Worm (Caenorhabditis elegans) whole organism, midembryonic: Measurements from ENCODE around the gene cdc-14.

Experiments used
- T22C8.4 ChIP-seq: fragments of 200-800 bp; sonication (Bioruptor generic); IDR thresholded peaks from 2 replicates; pipeline ENCODE4 v1.3.6; 2022; ENCODE audit warnings: missing genetic modification characterization, missing compliant biosample characterization
- cog-1 ChIP-seq: sonication (generic microtip); optimal IDR thresholded peaks from 2 replicates; lab custom pipeline; 2016; ENCODE audit warnings: missing genetic modification characterization, missing compliant biosample characterization
- flt-1 ChIP-seq: fragments of 200-800 bp; sonication (Bioruptor generic); IDR thresholded peaks from 2 replicates; pipeline ENCODE4 v1.3.6; 2022; ENCODE audit warnings: missing genetic modification characterization, missing compliant biosample characterization
- med-1 ChIP-seq: sonication (generic microtip); optimal IDR thresholded peaks from 2 replicates; lab custom pipeline; 2017; ENCODE audit warnings: missing genetic modification characterization, mild to moderate bottlenecking, missing compliant biosample characterization, antibody characterized with exemption, missing genetic modification reagents; ENCODE audit not compliant: insufficient read depth

DNA sequence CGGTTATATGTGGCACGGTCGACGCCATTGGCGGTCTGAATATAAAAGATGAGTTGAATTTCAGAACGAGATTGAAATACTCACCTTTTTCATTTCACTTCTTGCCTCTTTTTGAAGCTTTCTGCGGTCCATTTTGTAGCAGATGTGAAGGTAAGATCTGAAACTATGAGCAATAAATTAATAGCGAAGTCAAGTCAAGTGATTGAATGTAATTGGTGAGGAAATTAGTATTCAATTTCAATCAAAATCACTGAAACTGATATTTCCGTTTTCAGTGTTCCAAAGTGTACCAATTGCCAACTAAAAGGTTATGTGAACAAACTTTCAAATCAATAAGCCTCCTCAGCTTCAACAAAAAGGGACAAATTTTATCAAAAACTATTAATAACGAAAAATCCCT is 51.5 kb downstream of the cdc-14 start, which contains the start of gene C17C3.24:
- TF ChIP-seq flt-1 (GFP tag; lab: Robert Waterston, UW), result no peak
- no peak for TF ChIP-seq med-1
- TF ChIP-seq T22C8.4 (GFP tag; lab: Robert Waterston, UW), result no peak
- TF ChIP-seq cog-1 (tag; lab: Kevin White, UChicago), result no peak
